Fruit fly (Drosophila melanogaster): Measurements from ENCODE around the gene jp.

jp gene

dm6 chr2L:9567398-9567856 lies 877 bp upstream of the jp start (continued):
- TF ChIP-seq CG7368 (GFP tag; optimal IDR thresholded peaks at IDR 0.05) (peak; percentile 85), CG6276 (GFP tag; optimal IDR thresholded peaks at IDR 0.05) (peak; percentile 77), Eip75B (GFP tag; optimal IDR thresholded peaks at IDR 0.05) (peak; percentile 68), svp (GFP tag) (peak; percentile 74), Gug (GFP tag; IDR thresholded peaks at IDR 0.05) (peak; percentile 48), spab (GFP tag; optimal IDR thresholded peaks at IDR 0.05) (peak; percentile 26), Sox102F (GFP tag; optimal IDR thresholded peaks at IDR 0.05) (peak; percentile 89), CG9139 (GFP tag; optimal IDR thresholded peaks at IDR 0.05) (no peak), CG3919 (GFP tag; optimal IDR thresholded peaks at IDR 0.05) (peak; percentile 89), Lpt (GFP tag; optimal IDR thresholded peaks at IDR 0.05) (peak; percentile 42), Hr39 (GFP tag; optimal IDR thresholded peaks at IDR 0.05) (peak; percentile 57), eg (GFP tag; IDR thresholded peaks at IDR 0.05) (peak; percentile 94), salr (GFP tag; optimal IDR thresholded peaks at IDR 0.05) (peak; percentile 38 to 63), achi (GFP tag; optimal IDR thresholded peaks at IDR 0.05) (peak; percentile 84), CG11902 (GFP tag; optimal IDR thresholded peaks at IDR 0.05) (no peak), Blimp-1 (GFP tag; optimal IDR thresholded peaks at IDR 0.05) (peak; percentile 74), esn (GFP tag; optimal IDR thresholded peaks at IDR 0.05) (peak; percentile 90), CG31627 (GFP tag; optimal IDR thresholded peaks at IDR 0.05) (peak; percentile 60), Sox15 (GFP tag; optimal IDR thresholded peaks at IDR 0.05) (no peak), Smox (GFP tag; optimal IDR thresholded peaks at IDR 0.05) (peak; percentile 84), fd85E (GFP tag; optimal IDR thresholded peaks at IDR 0.05) (peak; percentile 78), dac (GFP tag; optimal IDR thresholded peaks at IDR 0.05) (peak; percentile 82), Hr38 (GFP tag; optimal IDR thresholded peaks at IDR 0.05) (no peak), Hr4 (GFP tag; optimal IDR thresholded peaks at IDR 0.05) (peak; percentile 81), CG8319 (GFP tag; optimal IDR thresholded peaks at IDR 0.05) (peak; percentile 70), Met (GFP tag; optimal IDR thresholded peaks at IDR 0.05) (peak; percentile 89), CG10631 (GFP tag; optimal IDR thresholded peaks at IDR 0.05) (peak; percentile 26), pdm3 (GFP tag; optimal IDR thresholded peaks at IDR 0.05) (peak; percentile 83), CG15336 (GFP tag; IDR thresholded peaks at IDR 0.05) (peak; percentile 78), fd59A (GFP tag; optimal IDR thresholded peaks at IDR 0.05) (peak; percentile 39)

dm6 chr2L:9565387-9565786 lies 1.2 kb downstream of the jp start, which contains the start of gene CG46468:
Gene CG46468 (minus strand): TSS chr2L:9565438.
- TF ChIP-seq net (GFP tag; optimal IDR thresholded peaks at IDR 0.05), result no peak
- TF ChIP-seq CG15336 (GFP tag; IDR thresholded peaks at IDR 0.05), result 0 out of 2 replicates have a peak, but pooled peaks have one; percentile 14
- TF ChIP-seq Hr38 (GFP tag; optimal IDR thresholded peaks at IDR 0.05), result no peak
- peak; percentile 53; the same call in 2 of the 3 replicates for TF ChIP-seq eg (GFP tag; IDR thresholded peaks at IDR 0.05)
- TF ChIP-seq CG8119 (GFP tag; IDR thresholded peaks at IDR 0.05), result no peak
- TF ChIP-seq Eip93F (GFP tag; optimal IDR thresholded peaks at IDR 0.05), result no peak

dm6 chr2L:9564527-9564926 lies 2.0 kb downstream of the jp start:
- no peak for TF ChIP-seq CG7368 (GFP tag; optimal IDR thresholded peaks at IDR 0.05)
- no peak for TF ChIP-seq vri (GFP tag; optimal IDR thresholded peaks at IDR 0.05)
- TF ChIP-seq CG31627 (GFP tag; optimal IDR thresholded peaks at IDR 0.05), result no peak
- peak; percentile 80 for TF ChIP-seq CG32006 (GFP tag; optimal IDR thresholded peaks at IDR 0.05)
- TF ChIP-seq Smox (GFP tag; optimal IDR thresholded peaks at IDR 0.05), result no peak
- TF ChIP-seq spab (GFP tag; optimal IDR thresholded peaks at IDR 0.05), result peak; percentile 1
- no peak for TF ChIP-seq Blimp-1 (GFP tag; optimal IDR thresholded peaks at IDR 0.05)
- no peak for TF ChIP-seq fd85E (GFP tag; optimal IDR thresholded peaks at IDR 0.05)
- peak; percentile 37 for TF ChIP-seq CG3919 (GFP tag; optimal IDR thresholded peaks at IDR 0.05)
- TF ChIP-seq achi (GFP tag; optimal IDR thresholded peaks at IDR 0.05), result peak; percentile 67
- peak; percentile 8 for TF ChIP-seq lz (GFP tag; optimal IDR thresholded peaks at IDR 0.05)
- TF ChIP-seq Eip78C (GFP tag), result peak; percentile 61
- no peak for TF ChIP-seq CG9139 (GFP tag; optimal IDR thresholded peaks at IDR 0.05)
- peak; percentile 15 for TF ChIP-seq CG8632 (GFP tag; optimal IDR thresholded peaks at IDR 0.05)
- peak; percentile 14 for TF ChIP-seq CG10669 (GFP tag; optimal IDR thresholded peaks at IDR 0.05)
- TF ChIP-seq CG6163 (GFP tag; IDR thresholded peaks at IDR 0.05), result peak; percentile 52
- peak; percentile 85 for TF ChIP-seq CG15336 (GFP tag; IDR thresholded peaks at IDR 0.05)
- no peak for TF ChIP-seq CG6808 (GFP tag; optimal IDR thresholded peaks at IDR 0.05)
- peak; percentile 52; the same call in 2 of the 3 replicates for TF ChIP-seq eg (GFP tag; IDR thresholded peaks at IDR 0.05)
- TF ChIP-seq esn (GFP tag; optimal IDR thresholded peaks at IDR 0.05), result peak; percentile 41
- peak; percentile 84 for TF ChIP-seq CG8119 (GFP tag; IDR thresholded peaks at IDR 0.05)
- peak in 1 of 2 experiments; percentile 62 for TF ChIP-seq salr (GFP tag; optimal IDR thresholded peaks at IDR 0.05)
- peak; percentile 31 for TF ChIP-seq Ets96B (tag; optimal IDR thresholded peaks at IDR 0.05)
- TF ChIP-seq svp (GFP tag), result no peak
- no peak for TF ChIP-seq CG6854 (GFP tag; optimal IDR thresholded peaks at IDR 0.05)
- no peak for TF ChIP-seq Sox15 (GFP tag; optimal IDR thresholded peaks at IDR 0.05)
- peak; percentile 13 for TF ChIP-seq CG11762 (GFP tag; optimal IDR thresholded peaks at IDR 0.05; ENCODE audit: insufficient read depth)
- no peak for TF ChIP-seq CG11902 (GFP tag; optimal IDR thresholded peaks at IDR 0.05)
- TF ChIP-seq Sox14 (GFP tag; optimal IDR thresholded peaks at IDR 0.05), result no peak
- peak; percentile 27 for TF ChIP-seq dac (GFP tag; optimal IDR thresholded peaks at IDR 0.05)
- peak; percentile 24 for TF ChIP-seq Met (GFP tag; optimal IDR thresholded peaks at IDR 0.05)

Data from whole organism, prepupa.